Worm (Caenorhabditis elegans) whole organism, early embryonic: ENCODE results near the gene W03C9.1.
A peak's percentile ranks its signal among the peaks of the same experiment; 100 is the strongest.

Source experiments
- B0310.2 ChIP-seq: sonication (generic microtip); optimal IDR thresholded peaks from 2 replicates; lab custom pipeline; 2016; ENCODE audit warnings: mild to moderate bottlenecking, missing genetic modification characterization, missing compliant biosample characterization
- F13C5.2 ChIP-seq: sonication (generic microtip); optimal IDR thresholded peaks from 2 replicates; lab custom pipeline; 2017; ENCODE audit warnings: mild to moderate bottlenecking, missing genetic modification characterization, inconsistent platforms, missing compliant biosample characterization
- aly-1 ChIP-seq: sonication (generic microtip); optimal IDR thresholded peaks from 2 replicates; lab custom pipeline; 2016; ENCODE audit warnings: missing genetic modification characterization, missing compliant biosample characterization
- ama-1 ChIP-seq: fragments of 150-350 bp; optimal IDR thresholded peaks from 2 replicates; lab custom pipeline; 2014
- ceh-13 ChIP-seq: fragments of 200-800 bp; sonication (Bioruptor generic); optimal IDR thresholded peaks from 2 replicates; lab custom pipeline; 2018; ENCODE audit warnings: mild to moderate bottlenecking, missing genetic modification characterization, missing compliant biosample characterization
- ceh-36 ChIP-seq: sonication (generic microtip); optimal IDR thresholded peaks from 2 replicates; lab custom pipeline; 2016; ENCODE audit warnings: missing genetic modification characterization, inconsistent platforms, missing compliant biosample characterization
- ets-7 ChIP-seq: sonication (generic microtip); optimal IDR thresholded peaks from 2 replicates; lab custom pipeline; 2016; ENCODE audit warnings: missing genotype, missing genetic modification characterization, missing compliant biosample characterization
- flt-1 ChIP-seq: fragments of 200-800 bp; sonication (Bioruptor generic); IDR thresholded peaks from 2 replicates; pipeline ENCODE4 v1.3.6; 2022; ENCODE audit warnings: missing genetic modification characterization, missing compliant biosample characterization
- hmbx-1 ChIP-seq: sonication (generic microtip); optimal IDR thresholded peaks from 2 replicates; lab custom pipeline; 2016; ENCODE audit warnings: mild to moderate bottlenecking, missing genetic modification characterization, missing compliant biosample characterization
- hmg-4 ChIP-seq: fragments of 200-800 bp; sonication (Bioruptor generic); optimal IDR thresholded peaks from 2 replicates; lab custom pipeline; 2018; ENCODE audit warnings: mild to moderate bottlenecking, missing genetic modification characterization, missing compliant biosample characterization
- hnd-1 ChIP-seq: sonication (generic microtip); optimal IDR thresholded peaks from 2 replicates; lab custom pipeline; 2016; ENCODE audit warnings: missing genetic modification characterization, missing compliant biosample characterization
- pes-1 ChIP-seq: fragments of 200-800 bp; sonication (Bioruptor generic); IDR thresholded peaks from 2 replicates; pipeline ENCODE4 v1.3.6; 2022; ENCODE audit warnings: missing genetic modification reagents, missing genetic modification characterization, missing compliant biosample characterization
- scrt-1 ChIP-seq: fragments of 200-800 bp; sonication (Bioruptor generic); IDR thresholded peaks from 2 replicates; pipeline ENCODE4 v1.3.6; 2022; ENCODE audit warnings: missing genetic modification characterization, missing compliant biosample characterization
- sea-1 ChIP-seq: fragments of 200-800 bp; sonication (Bioruptor generic); conservative IDR thresholded peaks from 2 replicates; pipeline ENCODE4 v1.3.6; 2022; ENCODE audit warnings: missing genetic modification characterization, missing compliant biosample characterization
- tbx-11 ChIP-seq: fragments of 200-800 bp; sonication (Bioruptor generic); IDR thresholded peaks from 2 replicates; pipeline ENCODE4 v1.3.6; 2022; ENCODE audit warnings: missing genetic modification characterization, missing compliant biosample characterization
- tbx-37 ChIP-seq: fragments of 200-800 bp; sonication (Bioruptor generic); conservative IDR thresholded peaks from 2 replicates; pipeline ENCODE4 v1.3.6; 2022; ENCODE audit warnings: missing genetic modification reagents, missing genetic modification characterization, missing compliant biosample characterization
- tra-4 ChIP-seq: sonication (generic microtip); optimal IDR thresholded peaks from 2 replicates; lab custom pipeline; 2017; ENCODE audit warnings: missing genetic modification characterization, missing compliant biosample characterization

W03C9.1 gene

ce11 chrII:11958793-11959574 lies 2.9 kb downstream of the W03C9.1 start:
- TF ChIP-seq F13C5.2 (peak; percentile 87), tra-4 (tag; lab: Kevin White, UChicago) (peak; percentile 43), tbx-11 (GFP tag; lab: Robert Waterston, UW) (peak; percentile 64; the same call in 1 of the 2 replicates), hmbx-1 (tag; lab: Kevin White, UChicago) (no peak), hnd-1 (peak; percentile 23), ets-7 (tag; lab: Kevin White, UChicago) (no peak), ceh-13 (peak; percentile 57), aly-1 (tag; lab: Kevin White, UChicago) (peak; percentile 68), tbx-37 (GFP tag; lab: Robert Waterston, UW) (peak; percentile 47; the same call in 1 of the 2 replicates), ama-1 (lab: Kevin White, UChicago) (no peak), hmg-4 (peak; percentile 88), B0310.2 (tag; lab: Kevin White, UChicago) (no peak), scrt-1 (GFP tag; lab: Robert Waterston, UW) (peak; percentile 69; the same call in 1 of the 2 replicates), ceh-36 (tag; lab: Kevin White, UChicago) (peak; percentile 44), pes-1 (peak; percentile 81), flt-1 (peak; percentile 76), sea-1 (GFP tag; lab: Robert Waterston, UW) (peak; percentile 63; the same call in 1 of the 2 replicates)

- TF ChIP-seq hmg-4: no peak
- TF ChIP-seq ceh-36 (tag; lab: Kevin White, UChicago): peak; percentile 83
- TF ChIP-seq pes-1: peak; percentile 35; the same call in 1 of the 2 replicates
Observed at ce11 chrII:11954811-11955210, 7.1 kb downstream of the W03C9.1 start.

ce11 chrII:11954208-11954607 lies 7.7 kb downstream of the W03C9.1 start, which contains the start of gene W03C9.6:
W03C9.6 (plus strand) TSS chrII:11954508.
- no peak for TF ChIP-seq tra-4 (tag; lab: Kevin White, UChicago)
- no peak for TF ChIP-seq ceh-36 (tag; lab: Kevin White, UChicago)
- TF ChIP-seq ceh-13: no peak
- TF ChIP-seq B0310.2 (tag; lab: Kevin White, UChicago): no peak
- no peak for TF ChIP-seq hmbx-1 (tag; lab: Kevin White, UChicago)
- no peak for TF ChIP-seq hnd-1
- TF ChIP-seq ama-1 (lab: Kevin White, UChicago): no peak
- no peak for TF ChIP-seq F13C5.2
- TF ChIP-seq ets-7 (tag; lab: Kevin White, UChicago): no peak
- no peak for TF ChIP-seq tbx-11 (GFP tag; lab: Robert Waterston, UW)
- TF ChIP-seq sea-1 (GFP tag; lab: Robert Waterston, UW): no peak
- TF ChIP-seq flt-1: no peak
- TF ChIP-seq tbx-37 (GFP tag; lab: Robert Waterston, UW): no peak
- no peak for TF ChIP-seq hmg-4
- no peak for TF ChIP-seq scrt-1 (GFP tag; lab: Robert Waterston, UW)
- no peak for TF ChIP-seq pes-1

ce11 chrII:11952963-11953362 lies 9.0 kb downstream of the W03C9.1 start:
- no peak for TF ChIP-seq tra-4 (tag; lab: Kevin White, UChicago)

ce11 chrII:11948459-11948858 lies 13.5 kb downstream of the W03C9.1 start, which contains the start of gene W03C9.8:
W03C9.8 (plus strand) TSS chrII:11948759.
- TF ChIP-seq ceh-13: no peak
- TF ChIP-seq scrt-1 (GFP tag; lab: Robert Waterston, UW): no peak
- no peak for TF ChIP-seq hnd-1
- no peak for TF ChIP-seq sea-1 (GFP tag; lab: Robert Waterston, UW)
- TF ChIP-seq hmg-4: no peak
- no peak for TF ChIP-seq hmbx-1 (tag; lab: Kevin White, UChicago)
- no peak for TF ChIP-seq tra-4 (tag; lab: Kevin White, UChicago)
- no peak for TF ChIP-seq aly-1 (tag; lab: Kevin White, UChicago)
- no peak for TF ChIP-seq flt-1
- TF ChIP-seq ceh-36 (tag; lab: Kevin White, UChicago): no peak
- TF ChIP-seq tbx-11 (GFP tag; lab: Robert Waterston, UW): no peak
- TF ChIP-seq tbx-37 (GFP tag; lab: Robert Waterston, UW): no peak
- TF ChIP-seq F13C5.2: no peak
- TF ChIP-seq pes-1: no peak
- TF ChIP-seq ets-7 (tag; lab: Kevin White, UChicago): no peak
- no peak for TF ChIP-seq ama-1 (lab: Kevin White, UChicago)
- TF ChIP-seq B0310.2 (tag; lab: Kevin White, UChicago): no peak

ce11 chrII:11936393-11936792 lies 25.5 kb downstream of the W03C9.1 start:
- no peak for TF ChIP-seq ama-1 (lab: Kevin White, UChicago)
- TF ChIP-seq ceh-36 (tag; lab: Kevin White, UChicago): no peak
- TF ChIP-seq ceh-13: no peak
- TF ChIP-seq B0310.2 (tag; lab: Kevin White, UChicago): no peak
- TF ChIP-seq hmbx-1 (tag; lab: Kevin White, UChicago): no peak
- no peak for TF ChIP-seq tra-4 (tag; lab: Kevin White, UChicago)
- no peak for TF ChIP-seq aly-1 (tag; lab: Kevin White, UChicago)
- no peak for TF ChIP-seq hmg-4
- TF ChIP-seq hnd-1: no peak
- TF ChIP-seq pes-1: no peak

- TF ChIP-seq hnd-1 (no peak), ama-1 (lab: Kevin White, UChicago) (no peak)
Observed at ce11 chrII:11935266-11935665, 26.7 kb downstream of the W03C9.1 start, which contains the start of gene lin-29. lin-29 (minus strand) TSS chrII:11935343.

ce11 chrII:11930132-11930531 lies 31.8 kb downstream of the W03C9.1 start:
- TF ChIP-seq flt-1 (no peak), ceh-36 (tag; lab: Kevin White, UChicago) (peak; percentile 64)
